Fruit fly (Drosophila melanogaster) whole organism, embryonic: ENCODE results near the gene XRCC1.

ENCODE experiments used
- C15 ChIP-seq: fragments of 200-800 bp; sonication (Bioruptor generic); IDR thresholded peaks from 3 replicates; pipeline ENCODE4 v1.3.6; 2022; ENCODE audit warnings: missing biosample characterization, missing genetic modification characterization
- CG15479 ChIP-seq: fragments of 200-800 bp; sonication (Bioruptor generic); optimal IDR thresholded peaks from 3 replicates; lab custom pipeline; 2019; ENCODE audit warnings: missing biosample characterization, mild to moderate bottlenecking, missing genetic modification characterization, moderate library complexity
- CG4282 ChIP-seq: fragments of 200-800 bp; sonication (Bioruptor generic); optimal IDR thresholded peaks from 2 replicates; lab custom pipeline; 2016; ENCODE audit warnings: missing biosample characterization, missing genetic modification characterization
- CG8478 ChIP-seq: fragments of >200 bp; optimal IDR thresholded peaks from 2 replicates; lab custom pipeline; 2018
- Dll ChIP-seq: fragments of 200-800 bp; sonication (Bioruptor generic); IDR thresholded peaks from 4 replicates; pipeline ENCODE4 v1.3.6; 2022; ENCODE audit warnings: missing biosample characterization, missing genetic modification characterization; ENCODE audit not compliant: partially characterized antibody
- Doc3 ChIP-seq: fragments of 200-800 bp; sonication (Bioruptor generic); IDR thresholded peaks from 3 replicates; pipeline ENCODE4 v1.3.6; 2022; ENCODE audit warnings: missing biosample characterization, missing genetic modification characterization; ENCODE audit not compliant: partially characterized antibody
- Nf-YA ChIP-seq: fragments of 200-800 bp; sonication (Bioruptor generic); IDR thresholded peaks from 2 replicates; pipeline ENCODE4 v1.3.6; 2022; ENCODE audit warnings: missing biosample characterization, missing genetic modification characterization
- Spps ChIP-seq: fragments of 200-800 bp; sonication (Bioruptor generic); optimal IDR thresholded peaks from 2 replicates; lab custom pipeline; 2018; ENCODE audit warnings: missing biosample characterization, mild to moderate bottlenecking, missing genetic modification characterization
- TFAM ChIP-seq: fragments of 200-800 bp; sonication (Bioruptor generic); optimal IDR thresholded peaks from 2 replicates; lab custom pipeline; 2017; ENCODE audit warnings: missing biosample characterization, missing genetic modification characterization, inconsistent platforms
- dpn ChIP-seq, 2 experiments: fragments of 200-800 bp; sonication (Bioruptor generic); optimal IDR thresholded peaks; 3 replicates each; lab custom pipeline; 2016; ENCODE audit warnings: missing biosample characterization in 2 of 2, missing genetic modification characterization in 2 of 2
- exex ChIP-seq: fragments of 200-800 bp; sonication (Bioruptor generic); optimal IDR thresholded peaks from 4 replicates; lab custom pipeline; 2018; ENCODE audit warnings: missing biosample characterization, mild to moderate bottlenecking, missing genetic modification characterization, moderate library complexity
- psq ChIP-seq: fragments of 200-800 bp; sonication (Bioruptor generic); optimal IDR thresholded peaks from 2 replicates; lab custom pipeline; 2017; ENCODE audit warnings: missing biosample characterization, missing genetic modification characterization
- tup ChIP-seq: fragments of 200-800 bp; sonication (Bioruptor generic); optimal IDR thresholded peaks from 2 replicates; lab custom pipeline; 2016; ENCODE audit warnings: missing biosample characterization, mild to moderate bottlenecking, missing genetic modification characterization, moderate library complexity

dm6 chrX:5323636-5324035, 6.0 kb upstream of the XRCC1 start, which contains the start of gene Mcm3:
- TF ChIP-seq dpn (GFP tag; optimal IDR thresholded peaks at IDR 0.05; lab: Kevin White, UChicago), result no peak
- no peak for TF ChIP-seq exex (tag; lab: Kevin White, UChicago)
- TF ChIP-seq Nf-YA (GFP tag; lab: Robert Waterston, UW), result no peak
- no peak for TF ChIP-seq Spps (tag; lab: Kevin White, UChicago)
- no peak for TF ChIP-seq psq (GFP tag; lab: Kevin White, UChicago)
- TF ChIP-seq C15, result no peak
- no peak for TF ChIP-seq TFAM
- TF ChIP-seq Dll (GFP tag; lab: Robert Waterston, UW), result no peak
- TF ChIP-seq CG8478 (lab: Kevin White, UChicago), result no peak
- TF ChIP-seq tup (GFP tag; lab: Kevin White, UChicago), result no peak
- no peak for TF ChIP-seq CG4282
- TF ChIP-seq CG15479, result peak; percentile 40
- no peak for TF ChIP-seq Doc3 (GFP tag; lab: Robert Waterston, UW)
